Fruit fly (Drosophila melanogaster) whole organism, embryonic: Measurements from ENCODE around the gene CG5715.

ENCODE experiments used
- Adf1 ChIP-seq: fragments of 200-800 bp; sonication (Bioruptor generic); IDR thresholded peaks from 2 replicates; pipeline ENCODE4 v1.3.6; 2022; ENCODE audit warnings: missing biosample characterization, missing genetic modification characterization
- B-H2 ChIP-seq: fragments of 200-800 bp; sonication (Bioruptor generic); optimal IDR thresholded peaks from 2 replicates; lab custom pipeline; 2018; ENCODE audit warnings: missing biosample characterization, mild to moderate bottlenecking, missing genetic modification characterization
- CG10147 ChIP-seq: fragments of 200-800 bp; sonication (Bioruptor generic); optimal IDR thresholded peaks from 2 replicates; lab custom pipeline; 2019; ENCODE audit warnings: missing biosample characterization, mild to moderate bottlenecking, missing genetic modification characterization, moderate library complexity
- CG10543 ChIP-seq: fragments of 200-800 bp; sonication (Bioruptor generic); optimal IDR thresholded peaks from 3 replicates; lab custom pipeline; 2017; ENCODE audit warnings: missing biosample characterization, mild to moderate bottlenecking, missing genetic modification characterization, moderate library complexity
- CG10979 ChIP-seq: fragments of 200-800 bp; sonication (Bioruptor generic); optimal IDR thresholded peaks from 2 replicates; lab custom pipeline; 2018; ENCODE audit warnings: missing biosample characterization, mild to moderate bottlenecking, missing genetic modification characterization, moderate library complexity
- CG13894 ChIP-seq: fragments of 200-800 bp; sonication (Bioruptor generic); optimal IDR thresholded peaks from 3 replicates; lab custom pipeline; 2018; ENCODE audit warnings: missing biosample characterization, mild to moderate bottlenecking, missing genetic modification characterization, moderate library complexity
- CG17328 ChIP-seq: fragments of 200-800 bp; sonication (Bioruptor generic); IDR thresholded peaks from 2 replicates; pipeline ENCODE4 v1.3.6; 2022; ENCODE audit warnings: missing biosample characterization, missing genetic modification characterization
- CG17359 ChIP-seq: fragments of 200-800 bp; sonication (Bioruptor generic); optimal IDR thresholded peaks from 3 replicates; lab custom pipeline; 2018; ENCODE audit warnings: missing biosample characterization, mild to moderate bottlenecking, missing genetic modification characterization, moderate library complexity
- CG17361 ChIP-seq: fragments of 200-800 bp; sonication (Bioruptor generic); IDR thresholded peaks from 3 replicates; pipeline ENCODE4 v1.3.6; 2022; ENCODE audit warnings: missing biosample characterization, missing genetic modification characterization
- CG18011 ChIP-seq: fragments of 200-800 bp; sonication (Bioruptor generic); optimal IDR thresholded peaks from 2 replicates; lab custom pipeline; 2017; ENCODE audit warnings: missing biosample characterization, missing genetic modification characterization, mild to moderate bottlenecking, moderate library complexity, missing genotype
- CG2202 ChIP-seq: fragments of 200-800 bp; sonication (Bioruptor generic); optimal IDR thresholded peaks from 2 replicates; lab custom pipeline; 2018; ENCODE audit warnings: missing biosample characterization, mild to moderate bottlenecking, missing genetic modification characterization
- CG2875 ChIP-seq: fragments of 200-800 bp; sonication (Bioruptor generic); optimal IDR thresholded peaks from 2 replicates; lab custom pipeline; 2017; ENCODE audit warnings: missing biosample characterization, mild to moderate bottlenecking, missing genetic modification characterization, missing genetic modification reagents
- CG30403 ChIP-seq: fragments of 200-800 bp; sonication (Bioruptor generic); optimal IDR thresholded peaks from 3 replicates; lab custom pipeline; 2016; ENCODE audit warnings: missing biosample characterization, missing genetic modification characterization
- CG3065 ChIP-seq: fragments of 200-800 bp; sonication (Bioruptor generic); optimal IDR thresholded peaks from 2 replicates; lab custom pipeline; 2016; ENCODE audit warnings: missing biosample characterization, missing genetic modification characterization
- CG31365 ChIP-seq: fragments of 200-800 bp; sonication (Bioruptor generic); optimal IDR thresholded peaks from 2 replicates; lab custom pipeline; 2018; ENCODE audit warnings: missing biosample characterization, mild to moderate bottlenecking, missing genetic modification characterization
- CG31388 ChIP-seq: fragments of 200-800 bp; sonication (Bioruptor generic); optimal IDR thresholded peaks from 2 replicates; lab custom pipeline; 2016; ENCODE audit warnings: missing biosample characterization, missing genetic modification characterization
- CG32767 ChIP-seq: fragments of 200-800 bp; sonication (Bioruptor generic); IDR thresholded peaks from 2 replicates; pipeline ENCODE4 v1.3.6; 2022; ENCODE audit warnings: missing biosample characterization, missing genetic modification characterization
- CG42726 ChIP-seq: fragments of 200-800 bp; sonication (Bioruptor generic); IDR thresholded peaks from 2 replicates; pipeline ENCODE4 v1.3.6; 2022; ENCODE audit warnings: missing biosample characterization, missing genetic modification characterization; ENCODE audit not compliant: partially characterized antibody
- CG5180 ChIP-seq: fragments of 200-800 bp; sonication (Bioruptor generic); optimal IDR thresholded peaks from 3 replicates; lab custom pipeline; 2017; ENCODE audit warnings: missing biosample characterization, missing genetic modification characterization, mild to moderate bottlenecking, moderate library complexity, missing genetic modification reagents
- CG7271 ChIP-seq: fragments of 200-800 bp; sonication (Bioruptor generic); optimal IDR thresholded peaks from 2 replicates; lab custom pipeline; 2018; ENCODE audit warnings: missing biosample characterization, mild to moderate bottlenecking, missing genetic modification characterization, moderate library complexity
- CG7745 ChIP-seq: fragments of 200-800 bp; sonication (Bioruptor generic); optimal IDR thresholded peaks from 2 replicates; lab custom pipeline; 2018; ENCODE audit warnings: missing biosample characterization, mild to moderate bottlenecking, missing genetic modification characterization, moderate library complexity
- CG7786 ChIP-seq: fragments of 200-800 bp; sonication (Bioruptor generic); optimal IDR thresholded peaks from 2 replicates; lab custom pipeline; 2016; ENCODE audit warnings: missing biosample characterization, missing genetic modification characterization
- CG8924 ChIP-seq: fragments of 200-800 bp; optimal IDR thresholded peaks from 3 replicates; lab custom pipeline; 2019; ENCODE audit warnings: missing biosample characterization, mild to moderate bottlenecking, missing genetic modification characterization, moderate library complexity
- CG9932 ChIP-seq: fragments of 200-800 bp; sonication (Bioruptor generic); IDR thresholded peaks from 2 replicates; pipeline ENCODE4 v1.3.6; 2022; ENCODE audit warnings: missing biosample characterization, missing genetic modification characterization
- CrebB ChIP-seq: fragments of 200-800 bp; sonication (Bioruptor generic); optimal IDR thresholded peaks from 3 replicates; lab custom pipeline; 2018; ENCODE audit warnings: missing biosample characterization, mild to moderate bottlenecking, missing genetic modification characterization
- Drgx ChIP-seq: fragments of 200-800 bp; sonication (Bioruptor generic); IDR thresholded peaks from 2 replicates; pipeline ENCODE4 v1.3.6; 2022; ENCODE audit warnings: missing biosample characterization, missing genetic modification characterization
- E2f2 ChIP-seq: fragments of 200-800 bp; sonication (Bioruptor generic); IDR thresholded peaks from 2 replicates; pipeline ENCODE4 v1.3.6; 2022; ENCODE audit warnings: missing biosample characterization, missing genetic modification characterization
- Hr3 ChIP-seq: fragments of 200-800 bp; sonication (Bioruptor generic); optimal IDR thresholded peaks from 3 replicates; lab custom pipeline; 2016; ENCODE audit warnings: missing biosample characterization, missing genetic modification characterization
- MBD-R2 ChIP-seq: fragments of 200-800 bp; sonication (Bioruptor generic); IDR thresholded peaks from 2 replicates; pipeline ENCODE4 v1.3.6; 2022; ENCODE audit warnings: missing biosample characterization, missing genetic modification characterization
- MESR4 ChIP-seq: fragments of 200-800 bp; sonication (Bioruptor generic); optimal IDR thresholded peaks from 2 replicates; lab custom pipeline; 2018; ENCODE audit warnings: missing biosample characterization, mild to moderate bottlenecking, missing genetic modification characterization, moderate library complexity
- Meics ChIP-seq: fragments of 200-800 bp; sonication (Bioruptor generic); optimal IDR thresholded peaks from 2 replicates; lab custom pipeline; 2017; ENCODE audit warnings: missing biosample characterization, mild to moderate bottlenecking, missing genetic modification characterization
- Side ChIP-seq: fragments of 200-800 bp; sonication (Bioruptor generic); optimal IDR thresholded peaks from 2 replicates; lab custom pipeline; 2016; ENCODE audit warnings: missing biosample characterization, missing genetic modification characterization
- Spps ChIP-seq: fragments of 200-800 bp; sonication (Bioruptor generic); optimal IDR thresholded peaks from 2 replicates; lab custom pipeline; 2018; ENCODE audit warnings: missing biosample characterization, mild to moderate bottlenecking, missing genetic modification characterization
- danr ChIP-seq: fragments of 200-800 bp; sonication (Bioruptor generic); IDR thresholded peaks from 2 replicates; pipeline ENCODE4 v1.3.6; 2022; ENCODE audit warnings: missing biosample characterization, missing genetic modification characterization
- gcm ChIP-seq: fragments of 200-800 bp; sonication (Bioruptor generic); optimal IDR thresholded peaks from 2 replicates; lab custom pipeline; 2019; ENCODE audit warnings: missing biosample characterization, mild to moderate bottlenecking, missing genetic modification characterization, moderate library complexity
- grau ChIP-seq: fragments of 200-800 bp; optimal IDR thresholded peaks from 3 replicates; lab custom pipeline; 2019; ENCODE audit warnings: missing biosample characterization, mild to moderate bottlenecking, missing genetic modification characterization, moderate library complexity
- gro ChIP-seq: fragments of 200-800 bp; sonication (Bioruptor generic); optimal IDR thresholded peaks from 2 replicates; lab custom pipeline; 2016; ENCODE audit warnings: missing biosample characterization, missing genetic modification characterization
- hb ChIP-seq: fragments of 200-800 bp; sonication (Bioruptor generic); IDR thresholded peaks from 3 replicates; pipeline ENCODE4 v1.3.6; 2022; ENCODE audit warnings: missing biosample characterization, missing genetic modification characterization; ENCODE audit not compliant: partially characterized antibody
- jigr1 ChIP-seq: fragments of 200-800 bp; sonication (Bioruptor generic); IDR thresholded peaks from 3 replicates; pipeline ENCODE4 v1.3.6; 2022; ENCODE audit warnings: missing biosample characterization, missing genetic modification characterization
- jing ChIP-seq: fragments of 200-800 bp; sonication (Bioruptor generic); optimal IDR thresholded peaks from 2 replicates; lab custom pipeline; 2018; ENCODE audit warnings: missing biosample characterization, mild to moderate bottlenecking, missing genetic modification characterization
- kah ChIP-seq: fragments of 200-800 bp; sonication (Bioruptor generic); optimal IDR thresholded peaks from 2 replicates; lab custom pipeline; 2018; ENCODE audit warnings: missing biosample characterization, mild to moderate bottlenecking, missing genetic modification characterization
- mirr ChIP-seq: fragments of 200-800 bp; sonication (Bioruptor generic); optimal IDR thresholded peaks from 3 replicates; lab custom pipeline; 2018; ENCODE audit warnings: missing biosample characterization, mild to moderate bottlenecking, missing genetic modification characterization
- rib ChIP-seq: fragments of 200-800 bp; sonication (Bioruptor generic); IDR thresholded peaks from 2 replicates; pipeline ENCODE4 v1.3.6; 2022; ENCODE audit warnings: missing biosample characterization, missing genetic modification characterization
- sd ChIP-seq: fragments of 200-800 bp; sonication (Bioruptor generic); optimal IDR thresholded peaks from 3 replicates; lab custom pipeline; 2018; ENCODE audit warnings: missing biosample characterization, mild to moderate bottlenecking, missing genetic modification characterization, moderate library complexity
- shn ChIP-seq: fragments of 200-800 bp; sonication (Bioruptor generic); optimal IDR thresholded peaks from 3 replicates; lab custom pipeline; 2016; ENCODE audit warnings: missing biosample characterization, missing genetic modification characterization
- sim ChIP-seq: fragments of 200-800 bp; sonication (Bioruptor generic); IDR thresholded peaks from 2 replicates; pipeline ENCODE4 v1.3.6; 2022; ENCODE audit warnings: missing biosample characterization, missing genetic modification characterization
- so ChIP-seq: fragments of 200-800 bp; sonication (Bioruptor generic); IDR thresholded peaks from 3 replicates; pipeline ENCODE4 v1.3.6; 2022; ENCODE audit warnings: missing biosample characterization, missing genetic modification characterization
- twi ChIP-seq: fragments of 200-800 bp; optimal IDR thresholded peaks from 2 replicates; lab custom pipeline; 2019; ENCODE audit warnings: missing biosample characterization, mild to moderate bottlenecking, missing genetic modification characterization, moderate library complexity
- vnd ChIP-seq: fragments of 200-800 bp; sonication (Bioruptor generic); IDR thresholded peaks from 3 replicates; pipeline ENCODE4 v1.3.6; 2022; ENCODE audit warnings: missing biosample characterization, missing genetic modification characterization; ENCODE audit not compliant: partially characterized antibody
- zf30C ChIP-seq: fragments of 200-800 bp; sonication (Bioruptor generic); optimal IDR thresholded peaks from 3 replicates; lab custom pipeline; 2018; ENCODE audit warnings: missing biosample characterization, mild to moderate bottlenecking, missing genetic modification characterization
- zfh1 ChIP-seq: fragments of 200-800 bp; sonication (Bioruptor generic); IDR thresholded peaks from 3 replicates; pipeline ENCODE4 v1.3.6; 2022; ENCODE audit warnings: missing biosample characterization, missing genetic modification characterization

Gene CG5715

DNA sequence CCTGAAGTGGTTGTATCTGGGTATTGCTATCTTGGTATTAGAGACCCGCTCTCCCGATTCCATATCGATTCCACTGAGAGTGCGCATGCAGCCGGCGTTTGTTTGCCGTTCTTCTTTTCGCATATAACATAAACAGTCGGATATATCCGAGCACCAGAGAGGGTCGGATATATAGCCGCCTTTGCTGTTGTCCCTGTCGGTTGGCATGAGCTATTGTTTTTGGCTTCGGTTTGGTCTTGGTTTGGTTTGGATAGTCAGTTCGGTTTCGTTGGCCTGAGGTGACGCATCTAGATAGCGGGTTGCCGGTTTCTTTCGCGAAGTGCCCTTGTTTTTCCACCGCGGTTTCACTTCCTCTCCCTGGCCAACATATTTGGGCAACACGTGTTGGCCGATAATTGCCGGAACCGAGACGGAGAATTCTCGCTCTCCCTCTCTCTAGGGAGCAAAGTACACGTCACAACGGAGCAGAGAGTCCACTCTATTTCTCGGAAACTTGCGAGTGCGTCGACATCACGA lies 21.4 kb downstream of the CG5715 start, which contains the start of gene Orct2 (continued):
- TF ChIP-seq gcm (GFP tag; lab: Kevin White, UChicago): no peak
- no peak for TF ChIP-seq CG8924 (tag; lab: Kevin White, UChicago)
- peak; percentile 22 for TF ChIP-seq grau (tag; lab: Kevin White, UChicago)
- TF ChIP-seq kah (GFP tag; lab: Kevin White, UChicago): no peak
- TF ChIP-seq vnd (GFP tag; lab: Robert Waterston, UW): no peak
- TF ChIP-seq CG5180 (GFP tag; lab: Kevin White, UChicago): peak; percentile 56
- no peak for TF ChIP-seq MBD-R2 (GFP tag; lab: Robert Waterston, UW)
- peak; percentile 55; the same call in 2 of the 3 replicates for TF ChIP-seq zfh1 (GFP tag; lab: Robert Waterston, UW)
- TF ChIP-seq E2f2 (GFP tag; lab: Robert Waterston, UW): peak; percentile 11; the same call in 1 of the 2 replicates
- TF ChIP-seq CG10147: peak; percentile 1
- peak; percentile 37 for TF ChIP-seq B-H2 (GFP tag; lab: Kevin White, UChicago)
- no peak for TF ChIP-seq sim (GFP tag; lab: Robert Waterston, UW)
- TF ChIP-seq gro (GFP tag; lab: Kevin White, UChicago): peak; percentile 49
- no peak for TF ChIP-seq CG3065 (GFP tag; lab: Kevin White, UChicago)
- no peak for TF ChIP-seq CG17328
- TF ChIP-seq Side (GFP tag; lab: Kevin White, UChicago): no peak
- no peak for TF ChIP-seq Spps (tag; lab: Kevin White, UChicago)
- no peak for TF ChIP-seq Hr3 (GFP tag; lab: Kevin White, UChicago)
- no peak for TF ChIP-seq CG32767 (GFP tag; lab: Robert Waterston, UW)
- TF ChIP-seq CG17361 (GFP tag; lab: Robert Waterston, UW): no peak
- no peak for TF ChIP-seq zf30C (GFP tag; lab: Kevin White, UChicago)
- no peak for TF ChIP-seq CG9932 (GFP tag; lab: Robert Waterston, UW)
- TF ChIP-seq sd (tag; lab: Kevin White, UChicago): peak; percentile 66
- no peak for TF ChIP-seq CG7786 (GFP tag; lab: Kevin White, UChicago)
- TF ChIP-seq jing (GFP tag; lab: Kevin White, UChicago): no peak
- no peak for TF ChIP-seq CG10979 (tag; lab: Kevin White, UChicago)
- TF ChIP-seq danr (GFP tag; lab: Robert Waterston, UW): no peak
- peak; percentile 26; the same call in 1 of the 2 replicates for TF ChIP-seq Adf1 (GFP tag; lab: Robert Waterston, UW)
- TF ChIP-seq jigr1: no peak
- no peak for TF ChIP-seq CG42726
- no peak for TF ChIP-seq CG17359 (tag; lab: Kevin White, UChicago)
- no peak for TF ChIP-seq CG30403 (GFP tag; lab: Kevin White, UChicago)
- TF ChIP-seq CG31388 (GFP tag; lab: Kevin White, UChicago): no peak
- TF ChIP-seq mirr (GFP tag; lab: Kevin White, UChicago): peak; percentile 82
- TF ChIP-seq shn (GFP tag; lab: Kevin White, UChicago): peak; percentile 2
- no peak for TF ChIP-seq MESR4 (GFP tag; lab: Kevin White, UChicago)
- TF ChIP-seq twi (tag; lab: Kevin White, UChicago): peak; percentile 62
- peak; percentile 88 for TF ChIP-seq CG10543
- peak; percentile 17 for TF ChIP-seq Meics (GFP tag; lab: Kevin White, UChicago)
- no peak for TF ChIP-seq CG2202 (tag; lab: Kevin White, UChicago)
- TF ChIP-seq CG7271 (tag; lab: Kevin White, UChicago): no peak
- peak; percentile 98 for TF ChIP-seq CG13894 (tag; lab: Kevin White, UChicago)
- no peak for TF ChIP-seq CG18011 (GFP tag; lab: Kevin White, UChicago)
- TF ChIP-seq CG7745 (tag; lab: Kevin White, UChicago): no peak
- TF ChIP-seq hb: no peak
- TF ChIP-seq CG31365 (tag; lab: Kevin White, UChicago): no peak
- TF ChIP-seq rib: peak; percentile 76
- TF ChIP-seq Drgx (GFP tag; lab: Robert Waterston, UW): peak; percentile 35; the same call in 1 of the 2 replicates
- no peak for TF ChIP-seq so (GFP tag; lab: Robert Waterston, UW)
- TF ChIP-seq CG2875: no peak
- no peak for TF ChIP-seq CrebB
